Worm (Caenorhabditis elegans): ENCODE data around the gene T20D4.11.

DNA sequence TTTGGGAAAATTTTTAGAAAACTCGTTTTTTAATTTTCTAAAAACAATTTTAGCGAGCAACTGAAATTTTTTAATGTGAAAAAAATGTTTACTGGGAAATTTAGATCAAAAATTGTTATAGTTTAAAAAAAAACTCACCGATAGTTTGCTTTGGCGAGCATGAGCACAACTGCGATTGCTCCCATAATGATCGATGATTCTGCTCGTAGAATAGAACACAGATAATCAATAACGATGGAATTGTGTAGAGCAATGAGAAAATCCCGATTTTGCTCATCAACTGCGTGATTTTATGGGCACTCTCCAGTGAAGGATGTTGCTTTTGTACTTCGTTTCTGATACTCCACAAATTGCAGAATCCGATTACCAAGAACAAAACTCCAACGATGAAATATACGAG, 44.1 kb downstream of the T20D4.11 start:
- no peak for TF ChIP-seq lsy-2 (tag; optimal IDR thresholded peaks at IDR 0.05)
- no peak for TF ChIP-seq ztf-11 (tag; optimal IDR thresholded peaks at IDR 0.05)
- no peak for TF ChIP-seq mab-5 (tag; optimal IDR thresholded peaks at IDR 0.05)
- no peak for TF ChIP-seq snpc-4 (tag; optimal IDR thresholded peaks at IDR 0.05)
- no peak for TF ChIP-seq unc-39 (tag; optimal IDR thresholded peaks at IDR 0.05)
- no peak for TF ChIP-seq nhr-28 (tag; optimal IDR thresholded peaks at IDR 0.05)
- TF ChIP-seq tbx-8 (GFP tag; optimal IDR thresholded peaks at IDR 0.05) = no peak

Measured in whole organism, mixed stage, embryonic.